Fruit fly (Drosophila melanogaster) whole organism: ENCODE data around the gene Hf.

Experiments used
- CG8478 ChIP-seq: fragments of >200 bp; optimal IDR thresholded peaks from 2 replicates; lab custom pipeline; 2018; ENCODE audit warnings: inconsistent platforms
- Dll ChIP-seq: fragments of >200 bp; optimal IDR thresholded peaks from 2 replicates; lab custom pipeline; 2017
- EcR ChIP-seq, 2 experiments: fragments of >200 bp; optimal IDR thresholded peaks; 2 replicates each; lab custom pipeline; 2017; ENCODE audit warnings: missing biosample characterization in 2 of 2, missing genetic modification characterization in 2 of 2, missing genetic modification reagents in 2 of 2
- pan ChIP-seq: fragments of >200 bp; optimal IDR thresholded peaks from 2 replicates; lab custom pipeline; 2017
- psq ChIP-seq: fragments of >200 bp; optimal IDR thresholded peaks from 2 replicates; lab custom pipeline; 2017
- usp ChIP-seq: fragments of >200 bp; optimal IDR thresholded peaks from 2 replicates; lab custom pipeline; 2017; ENCODE audit warnings: missing biosample characterization, missing genetic modification characterization, mixed read lengths

Gene Hf

DNA sequence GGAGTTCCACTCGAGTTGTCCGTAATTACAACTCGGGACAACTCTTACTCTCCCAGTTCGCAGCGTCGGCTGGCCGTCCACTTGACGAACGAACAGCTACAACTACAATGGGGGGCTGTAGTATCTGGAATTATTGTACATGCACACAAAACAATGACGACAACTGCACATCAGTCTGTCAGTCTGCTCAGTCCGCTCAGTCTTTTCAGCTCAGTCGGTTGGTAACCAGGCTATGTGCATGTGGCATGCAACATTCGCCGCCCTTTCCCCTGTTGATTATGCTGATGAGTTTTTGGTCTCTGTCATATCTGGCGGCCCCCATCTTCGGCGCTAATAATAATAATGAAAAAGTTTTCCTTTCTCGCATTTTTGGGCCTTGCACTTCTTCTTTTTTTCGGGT, 27.4 kb downstream of the Hf start:
- TF ChIP-seq Dll (lab: Kevin White, UChicago) (no peak), pan (lab: Kevin White, UChicago) (no peak), CG8478 (lab: Kevin White, UChicago) (no peak), EcR (GFP tag; optimal IDR thresholded peaks at IDR 0.05; lab: Kevin White, UChicago) (no peak), usp (GFP tag; lab: Kevin White, UChicago) (no peak), psq (lab: Kevin White, UChicago) (no peak)

DNA sequence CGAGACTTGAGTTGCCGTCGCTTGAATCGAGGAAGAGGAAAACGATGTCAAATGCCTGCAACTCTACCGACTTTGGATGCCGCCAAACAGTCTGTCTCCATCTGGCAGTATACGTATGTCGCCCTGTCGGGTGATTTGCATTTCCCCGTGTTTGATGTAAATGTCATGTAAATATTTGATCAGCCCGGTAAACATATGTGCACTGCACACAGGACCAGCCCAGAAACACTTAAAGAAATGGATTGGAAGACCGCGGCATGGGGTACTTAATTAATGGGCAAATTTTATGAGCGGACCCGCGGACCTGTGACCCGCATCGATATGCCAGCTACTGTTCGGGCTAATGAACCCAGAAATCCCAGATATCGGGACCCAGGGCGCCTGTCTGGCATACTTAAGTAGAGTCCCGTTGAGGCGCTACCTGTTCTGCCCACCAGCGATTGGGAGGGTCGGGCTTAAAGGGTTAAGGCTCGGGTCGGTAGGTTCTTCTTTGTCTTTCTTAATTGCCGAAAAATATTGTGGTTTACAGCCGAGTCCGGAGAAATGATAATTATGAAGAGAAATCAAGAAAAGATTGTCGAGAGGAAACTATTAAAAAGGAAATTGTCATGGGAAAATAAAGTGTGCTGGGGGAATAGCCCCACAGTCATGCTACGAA, 29.6 kb downstream of the Hf start:
- TF ChIP-seq Dll (lab: Kevin White, UChicago) (no peak), EcR (GFP tag; optimal IDR thresholded peaks at IDR 0.05; lab: Kevin White, UChicago) (no peak), pan (lab: Kevin White, UChicago) (no peak), psq (lab: Kevin White, UChicago) (no peak), usp (GFP tag; lab: Kevin White, UChicago) (no peak)

DNA sequence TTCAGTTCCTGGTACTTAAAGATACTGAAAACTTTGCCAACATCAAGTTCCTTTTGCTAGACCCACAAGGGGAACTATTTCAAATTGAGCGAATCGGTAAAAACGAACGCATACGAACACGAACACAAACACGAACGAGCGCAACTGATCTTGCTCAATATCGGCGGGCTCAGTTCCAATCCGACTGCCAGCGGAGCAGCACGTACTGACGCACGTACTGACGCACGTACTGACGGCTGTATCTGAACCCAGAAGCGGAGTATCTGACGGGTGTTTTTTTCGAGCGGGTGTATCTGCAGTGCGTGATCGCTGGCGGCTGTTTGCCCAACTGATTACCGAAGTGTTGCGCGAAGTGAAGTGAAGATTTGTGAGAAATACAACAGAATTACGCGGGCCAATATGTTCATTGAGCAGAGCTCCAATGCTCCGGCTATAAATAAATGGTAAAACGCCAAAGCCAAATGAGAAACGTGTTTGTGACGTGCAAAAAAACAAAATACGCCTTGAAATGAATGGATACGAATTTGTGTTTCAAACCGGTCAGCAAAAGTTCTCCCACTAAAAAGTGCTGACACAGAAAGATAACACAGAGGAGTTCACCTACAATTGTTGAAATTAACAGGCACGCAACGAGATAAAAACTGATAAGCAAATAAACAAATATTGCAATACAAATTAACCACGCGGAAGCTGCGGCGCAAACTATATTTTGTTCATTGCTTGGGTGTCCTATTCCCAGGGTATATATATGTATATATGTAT, 32.2 kb downstream of the Hf start:
- TF ChIP-seq EcR (GFP tag; optimal IDR thresholded peaks at IDR 0.05; lab: Kevin White, UChicago) (no peak), pan (lab: Kevin White, UChicago) (no peak), usp (GFP tag; lab: Kevin White, UChicago) (no peak), Dll (lab: Kevin White, UChicago) (no peak), CG8478 (lab: Kevin White, UChicago) (no peak), psq (lab: Kevin White, UChicago) (no peak)

dm6 chr2L:19932523-19932922, 35.0 kb downstream of the Hf start:
- TF ChIP-seq CG8478 (lab: Kevin White, UChicago) (no peak), EcR (GFP tag; optimal IDR thresholded peaks at IDR 0.05; lab: Kevin White, UChicago) (no peak), usp (GFP tag; lab: Kevin White, UChicago) (no peak), pan (lab: Kevin White, UChicago) (no peak), psq (lab: Kevin White, UChicago) (no peak), Dll (lab: Kevin White, UChicago) (no peak)

- TF ChIP-seq Dll (lab: Kevin White, UChicago) = no peak
- no peak for TF ChIP-seq usp (GFP tag; lab: Kevin White, UChicago)
- TF ChIP-seq psq (lab: Kevin White, UChicago) = no peak
- TF ChIP-seq CG8478 (lab: Kevin White, UChicago) = no peak
- TF ChIP-seq EcR (GFP tag; optimal IDR thresholded peaks at IDR 0.05; lab: Kevin White, UChicago) = no peak
- no peak for TF ChIP-seq pan (lab: Kevin White, UChicago)
Measured at dm6 chr2L:19930102-19930501, 37.4 kb downstream of the Hf start.

DNA sequence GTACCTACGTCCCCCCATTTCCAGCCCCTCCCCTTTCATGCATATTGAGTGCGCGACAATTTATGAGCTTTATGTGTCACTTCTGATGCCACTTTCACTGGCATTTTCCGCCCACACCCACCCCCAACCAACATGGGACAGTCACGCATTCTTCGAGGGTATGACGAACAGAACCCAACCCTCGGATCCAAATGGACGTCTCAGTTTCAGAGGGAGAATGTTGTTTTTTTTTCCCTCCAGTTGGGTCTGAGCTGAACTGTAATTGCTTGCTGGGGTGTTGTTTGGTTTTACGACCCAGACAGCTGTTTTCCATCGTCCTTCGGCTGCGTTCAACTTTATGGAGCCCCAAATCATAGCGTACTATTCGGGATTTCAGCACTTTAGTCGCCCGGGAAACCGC, 43.7 kb downstream of the Hf start:
- TF ChIP-seq usp (GFP tag; lab: Kevin White, UChicago) = no peak
- TF ChIP-seq pan (lab: Kevin White, UChicago) = no peak

DNA sequence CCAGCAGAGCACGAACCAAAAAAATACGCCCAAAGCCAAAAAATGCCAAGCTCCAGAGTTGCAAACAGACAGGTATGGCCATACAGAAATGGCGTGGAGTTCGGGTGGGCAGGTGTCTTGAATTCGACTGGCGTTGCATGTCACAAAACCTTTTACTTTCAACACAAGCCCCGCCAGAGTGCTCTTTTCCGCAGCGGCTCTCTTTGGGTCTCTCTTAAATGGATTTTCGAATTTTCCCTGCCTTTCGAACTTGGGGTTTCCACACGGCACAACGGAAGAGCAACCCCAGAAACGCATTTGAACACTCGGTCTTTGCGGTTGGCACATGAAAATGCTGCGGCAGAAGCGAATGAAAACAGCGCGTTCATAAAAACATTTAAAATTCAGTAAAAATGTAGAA, 49.6 kb downstream of the Hf start:
- TF ChIP-seq CG8478 (lab: Kevin White, UChicago) = no peak
- TF ChIP-seq Dll (lab: Kevin White, UChicago) = no peak
- TF ChIP-seq EcR (GFP tag; optimal IDR thresholded peaks at IDR 0.05; lab: Kevin White, UChicago) = no peak
- TF ChIP-seq pan (lab: Kevin White, UChicago) = no peak
- no peak for TF ChIP-seq psq (lab: Kevin White, UChicago)

DNA sequence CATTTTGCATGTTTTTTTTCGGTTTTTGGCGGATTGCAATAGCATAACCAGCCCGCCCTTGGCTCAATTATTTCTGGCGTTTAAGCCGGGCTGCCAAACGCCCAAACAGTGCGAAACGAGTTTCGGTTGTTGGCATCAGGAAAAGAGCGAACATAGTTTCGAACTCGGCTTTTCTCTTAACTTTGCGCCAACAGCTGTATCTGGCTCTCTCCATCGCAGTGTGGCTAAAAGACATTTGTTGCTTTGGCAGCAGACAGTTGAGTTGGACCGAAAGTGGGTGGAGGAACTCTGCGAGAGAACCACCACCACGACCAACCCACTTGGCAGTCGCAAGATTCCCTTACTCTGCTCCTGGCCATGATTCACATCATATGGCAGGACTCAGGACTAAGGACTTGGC, 50.5 kb downstream of the Hf start:
- TF ChIP-seq Dll (lab: Kevin White, UChicago) (no peak), usp (GFP tag; lab: Kevin White, UChicago) (no peak), CG8478 (lab: Kevin White, UChicago) (no peak), EcR (GFP tag; optimal IDR thresholded peaks at IDR 0.05; lab: Kevin White, UChicago) (no peak), psq (lab: Kevin White, UChicago) (no peak), pan (lab: Kevin White, UChicago) (no peak)
